Fruit fly (Drosophila melanogaster): ENCODE measurements around the gene Lectin-galC1.

Gene Lectin-galC1

DNA sequence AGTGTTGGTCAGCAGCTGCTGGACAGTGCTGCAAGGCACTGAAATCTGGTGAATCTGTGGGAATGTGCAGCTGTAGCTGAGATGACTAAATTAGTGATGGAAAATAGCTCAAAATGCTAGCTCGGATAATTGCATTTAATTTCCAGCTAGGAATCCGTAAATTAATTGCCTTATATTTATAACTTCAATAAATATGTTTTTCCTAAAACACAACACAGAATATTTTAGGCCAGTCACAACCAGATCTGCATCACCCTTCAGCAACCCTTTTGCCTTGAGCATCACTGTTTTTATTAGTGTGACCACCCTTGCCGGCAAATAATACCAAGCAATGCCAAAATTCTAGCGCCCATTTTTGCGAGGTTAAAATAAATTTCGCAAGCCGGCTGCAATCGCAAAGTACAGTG is 27.5 kb downstream of the Lectin-galC1 start, which contains the start of gene Hs2st (continued):
- TF ChIP-seq knrl (GFP tag; IDR thresholded peaks at IDR 0.05; ENCODE audit: partially characterized antibody) (peak; percentile 59; the same call in 2 of the 3 replicates), CG10959 (GFP tag; IDR thresholded peaks at IDR 0.05) (peak; percentile 86), HmgZ (tag; optimal IDR thresholded peaks at IDR 0.05) (peak; percentile 96), CG11093 (GFP tag; IDR thresholded peaks at IDR 0.05) (peak; percentile 92), Mes4 (GFP tag; optimal IDR thresholded peaks at IDR 0.05) (peak; percentile 83), dpn (GFP tag; optimal IDR thresholded peaks at IDR 0.05) (peak; percentile 96 to 97), ind (GFP tag; optimal IDR thresholded peaks at IDR 0.05) (peak; percentile 97), Dp (GFP tag; optimal IDR thresholded peaks at IDR 0.05) (peak; percentile 67), jigr1 (GFP tag; IDR thresholded peaks at IDR 0.05) (peak; percentile 85; the same call in 2 of the 3 replicates), CG42726 (GFP tag; IDR thresholded peaks at IDR 0.05; ENCODE audit: partially characterized antibody) (no peak), emc (GFP tag; optimal IDR thresholded peaks at IDR 0.05) (peak; percentile 84), chn (GFP tag; optimal IDR thresholded peaks at IDR 0.05) (peak; percentile 95), Tbp (GFP tag; optimal IDR thresholded peaks at IDR 0.05) (peak; percentile 65), lov (optimal IDR thresholded peaks at IDR 0.05) (no peak), lov (GFP tag; IDR thresholded peaks at IDR 0.05) (peak; percentile 77), btn (GFP tag; optimal IDR thresholded peaks at IDR 0.05) (peak; percentile 86), tll (GFP tag; optimal IDR thresholded peaks at IDR 0.05) (peak; percentile 50 to 94), sug (tag; optimal IDR thresholded peaks at IDR 0.05) (peak; percentile 94), H2.0 (GFP tag; IDR thresholded peaks at IDR 0.05) (peak; percentile 90), lab (GFP tag; optimal IDR thresholded peaks at IDR 0.05) (peak; percentile 93), Atf3 (GFP tag; optimal IDR thresholded peaks at IDR 0.05) (peak; percentile 94), Oli (tag; optimal IDR thresholded peaks at IDR 0.05) (peak; percentile 85), hkb (optimal IDR thresholded peaks at IDR 0.05) (peak; percentile 97), hkb (GFP tag; IDR thresholded peaks at IDR 0.05) (peak; percentile 82), CG16863 (GFP tag; optimal IDR thresholded peaks at IDR 0.05) (peak; percentile 86), CG3163 (GFP tag; optimal IDR thresholded peaks at IDR 0.05) (peak; percentile 77), ERR (GFP tag; optimal IDR thresholded peaks at IDR 0.05) (peak; percentile 87), Chrac-16 (GFP tag; optimal IDR thresholded peaks at IDR 0.05) (peak; percentile 97), CG17912 (GFP tag; optimal IDR thresholded peaks at IDR 0.05) (peak; percentile 57), bigmax (GFP tag; optimal IDR thresholded peaks at IDR 0.05) (peak; percentile 89), Ets97D (GFP tag; optimal IDR thresholded peaks at IDR 0.05) (peak; percentile 89), CG18764 (GFP tag; optimal IDR thresholded peaks at IDR 0.05) (peak; percentile 89), pfk (GFP tag; optimal IDR thresholded peaks at IDR 0.05) (peak; percentile 34), CG12155 (GFP tag; optimal IDR thresholded peaks at IDR 0.05) (peak; percentile 95), abd-A (tag; optimal IDR thresholded peaks at IDR 0.05) (no peak), maf-S (GFP tag; optimal IDR thresholded peaks at IDR 0.05) (peak; percentile 95), gsb-n (tag; optimal IDR thresholded peaks at IDR 0.05) (no peak), CG2199 (GFP tag; IDR thresholded peaks at IDR 0.05) (peak; percentile 79; the same call in 1 of the 3 replicates), CG5180 (GFP tag; optimal IDR thresholded peaks at IDR 0.05) (peak; percentile 52), CG9876 (GFP tag; optimal IDR thresholded peaks at IDR 0.05) (peak; percentile 93), CG34422 (GFP tag; IDR thresholded peaks at IDR 0.05) (peak; percentile 94), ase (GFP tag; IDR thresholded peaks at IDR 0.05) (peak; percentile 87; the same call in 2 of the 3 replicates), usp (GFP tag; optimal IDR thresholded peaks at IDR 0.05) (no peak), Meics (GFP tag; optimal IDR thresholded peaks at IDR 0.05) (peak; percentile 88), CG8281 (tag; optimal IDR thresholded peaks at IDR 0.05) (peak; percentile 65), CG32772 (GFP tag; IDR thresholded peaks at IDR 0.05) (peak; percentile 95), CG8388 (GFP tag; optimal IDR thresholded peaks at IDR 0.05) (peak; percentile 85), CG7928 (GFP tag; optimal IDR thresholded peaks at IDR 0.05) (peak; percentile 71), Myb (GFP tag; optimal IDR thresholded peaks at IDR 0.05) (peak; percentile 85), CG32532 (GFP tag; IDR thresholded peaks at IDR 0.05) (peak; percentile 95), CG7372 (GFP tag; IDR thresholded peaks at IDR 0.05) (peak; percentile 91), cad (GFP tag; optimal IDR thresholded peaks at IDR 0.05) (no peak)

Data from whole organism, embryonic.